Worm (Caenorhabditis elegans) whole organism, L1 larva: ENCODE data around the gene srx-58.

Source experiments
- ama-1 ChIP-seq: fragments of 150-350 bp; optimal IDR thresholded peaks from 2 replicates; lab custom pipeline; 2014
- fos-1 ChIP-seq: fragments of 150-350 bp; optimal IDR thresholded peaks from 2 replicates; lab custom pipeline; 2014; ENCODE audit warnings: missing biosample characterization, missing genetic modification characterization
- lin-15B ChIP-seq: fragments of 150-350 bp; sonication (generic microtip); optimal IDR thresholded peaks from 3 replicates; lab custom pipeline; 2014; ENCODE audit warnings: missing biosample characterization, missing genetic modification characterization
- nhr-76 ChIP-seq: sonication (generic microtip); optimal IDR thresholded peaks from 2 replicates; lab custom pipeline; 2017; ENCODE audit warnings: missing biosample characterization, missing genetic modification characterization
- unc-30 ChIP-seq: sonication (generic microtip); optimal IDR thresholded peaks from 2 replicates; lab custom pipeline; 2017; ENCODE audit warnings: missing biosample characterization, missing genetic modification characterization
- unc-62 ChIP-seq: fragments of 150-350 bp; optimal IDR thresholded peaks from 2 replicates; lab custom pipeline; 2014; ENCODE audit warnings: missing biosample characterization, missing genetic modification reagents, missing genetic modification characterization

- TF ChIP-seq lin-15B (tag; lab: Kevin White, UChicago) (no peak), nhr-76 (tag; lab: Kevin White, UChicago) (no peak), ama-1 (lab: Kevin White, UChicago) (no peak), unc-62 (GFP tag; lab: Kevin White, UChicago) (no peak), fos-1 (no peak), unc-30 (tag; lab: Kevin White, UChicago) (no peak)
Observed at ce11 chrV:15306745-15307144, 45.7 kb upstream of the srx-58 start, which contains the start of gene T26H8.4.
